Worm (Caenorhabditis elegans) whole organism, L4 larva: ENCODE measurements around the gene F49C12.9.

ENCODE experiments used
- Y105C5A.15 ChIP-seq: fragments of 200-800 bp; sonication (Bioruptor generic); IDR thresholded peaks from 2 replicates; pipeline ENCODE4 v1.3.6; 2022; ENCODE audit warnings: missing genetic modification characterization, missing compliant biosample characterization
- Y48G9A.11 ChIP-seq: fragments of 200-800 bp; sonication (Bioruptor generic); IDR thresholded peaks from 2 replicates; pipeline ENCODE4 v1.3.6; 2022; ENCODE audit warnings: missing genetic modification reagents, missing genetic modification characterization, missing compliant biosample characterization
- Y5F2A.4 ChIP-seq: fragments of 200-800 bp; sonication (Bioruptor generic); optimal IDR thresholded peaks from 2 replicates; lab custom pipeline; 2018; ENCODE audit warnings: mild to moderate bottlenecking, missing genetic modification characterization, missing compliant biosample characterization
- Y75B8A.6 ChIP-seq: fragments of 200-800 bp; sonication (Bioruptor generic); IDR thresholded peaks from 2 replicates; pipeline ENCODE4 v1.3.6; 2022; ENCODE audit warnings: missing genetic modification reagents, missing genetic modification characterization, missing compliant biosample characterization
- aha-1 ChIP-seq: fragments of 150-350 bp; peaks from one replicate; lab custom pipeline; 2014; ENCODE audit warnings: missing biosample characterization, missing genetic modification characterization
- aly-2 ChIP-seq: sonication (generic microtip); optimal IDR thresholded peaks from 2 replicates; lab custom pipeline; 2018; ENCODE audit warnings: missing biosample characterization, missing genetic modification characterization
- ama-1 ChIP-seq: fragments of 150-350 bp; optimal IDR thresholded peaks from 2 replicates; lab custom pipeline; 2014; ENCODE audit warnings: inconsistent platforms, mixed read lengths
- arid-1 ChIP-seq: fragments of 200-800 bp; sonication (Bioruptor generic); conservative IDR thresholded peaks from 2 replicates; pipeline ENCODE4 v1.3.6; 2022; ENCODE audit warnings: missing genetic modification reagents, missing genetic modification characterization, missing compliant biosample characterization
- attf-4 ChIP-seq: sonication (generic microtip); optimal IDR thresholded peaks from 3 replicates; lab custom pipeline; 2017; ENCODE audit warnings: missing biosample characterization, missing genetic modification characterization
- ceh-28 ChIP-seq: fragments of 150-350 bp; optimal IDR thresholded peaks from 2 replicates; lab custom pipeline; 2014; ENCODE audit warnings: missing biosample characterization, missing genetic modification reagents, missing genetic modification characterization
- ceh-62 ChIP-seq: sonication (generic microtip); optimal IDR thresholded peaks from 2 replicates; lab custom pipeline; 2017; ENCODE audit warnings: missing biosample characterization, missing genetic modification characterization
- daf-16 ChIP-seq, 3 experiments: sonication (generic microtip); optimal IDR thresholded peaks; 2 replicates each; lab custom pipeline; 2016 to 2017; ENCODE audit warnings: missing genetic modification characterization in 3 of 3, missing genetic modification reagents in 3 of 3, mild to moderate bottlenecking in 2 of 3, missing compliant biosample characterization in 2 of 3, missing biosample characterization in 1 of 3, moderate library complexity in 1 of 3
- daf-19 ChIP-seq: fragments of 200-800 bp; sonication (Bioruptor generic); conservative IDR thresholded peaks from 2 replicates; pipeline ENCODE4 v1.3.6; 2022; ENCODE audit warnings: missing genetic modification characterization, missing compliant biosample characterization
- dve-1 ChIP-seq: sonication (generic microtip); optimal IDR thresholded peaks from 2 replicates; lab custom pipeline; 2017; ENCODE audit warnings: antibody characterized with exemption, mild to moderate bottlenecking, missing genetic modification characterization, missing compliant biosample characterization; ENCODE audit not compliant: insufficient read depth
- egl-43 ChIP-seq: fragments of 200-800 bp; sonication (Bioruptor generic); IDR thresholded peaks from 2 replicates; pipeline ENCODE4 v1.3.6; 2022; ENCODE audit warnings: missing genetic modification reagents, missing genetic modification characterization, missing compliant biosample characterization
- gei-8 ChIP-seq: fragments of 200-800 bp; sonication (Bioruptor generic); optimal IDR thresholded peaks from 2 replicates; lab custom pipeline; 2018; ENCODE audit warnings: mild to moderate bottlenecking, missing genetic modification characterization, missing compliant biosample characterization
- hif-1 ChIP-seq, 2 experiments: sonication (generic microtip); optimal IDR thresholded peaks; 2 replicates each; lab custom pipeline; 2016 to 2017; ENCODE audit warnings: missing compliant biosample characterization in 2 of 2, missing genetic modification characterization in 2 of 2, missing genetic modification reagents in 2 of 2, missing genotype in 2 of 2, mild to moderate bottlenecking in 1 of 2
- hlh-11 ChIP-seq: fragments of 200-800 bp; sonication (Bioruptor generic); optimal IDR thresholded peaks from 2 replicates; lab custom pipeline; 2018; ENCODE audit warnings: mild to moderate bottlenecking, missing genetic modification characterization, missing compliant biosample characterization
- lin-15B ChIP-seq: fragments of 150-350 bp; sonication (generic microtip); optimal IDR thresholded peaks from 3 replicates; lab custom pipeline; 2014; ENCODE audit warnings: missing biosample characterization, missing genetic modification characterization
- lin-38 ChIP-seq: fragments of 200-800 bp; sonication (Bioruptor generic); IDR thresholded peaks from 2 replicates; pipeline ENCODE4 v1.3.6; 2022; ENCODE audit warnings: missing genetic modification reagents, missing genetic modification characterization, missing compliant biosample characterization
- lin-39 ChIP-seq: fragments of 150-350 bp; optimal IDR thresholded peaks from 2 replicates; lab custom pipeline; 2014; ENCODE audit warnings: missing biosample characterization, missing genetic modification reagents, missing genetic modification characterization
- mes-2 ChIP-seq: sonication (generic microtip); optimal IDR thresholded peaks from 2 replicates; lab custom pipeline; 2016; ENCODE audit warnings: missing genotype, mild to moderate bottlenecking, missing genetic modification characterization, missing compliant biosample characterization; ENCODE audit not compliant: poor library complexity, severe bottlenecking
- nhr-111 ChIP-seq: fragments of 200-800 bp; sonication (Bioruptor generic); optimal IDR thresholded peaks from 2 replicates; lab custom pipeline; 2018; ENCODE audit warnings: mild to moderate bottlenecking, missing genetic modification characterization, missing compliant biosample characterization
- nhr-25 ChIP-seq: sonication (generic microtip); optimal IDR thresholded peaks from 2 replicates; lab custom pipeline; 2017; ENCODE audit warnings: missing genetic modification characterization, mild to moderate bottlenecking, missing compliant biosample characterization, antibody characterized with exemption, moderate library complexity, borderline replicate concordance; ENCODE audit not compliant: insufficient read depth
- nhr-41 ChIP-seq: fragments of 200-800 bp; sonication (Bioruptor generic); IDR thresholded peaks from 2 replicates; pipeline ENCODE4 v1.3.6; 2022; ENCODE audit warnings: missing genetic modification reagents, missing genetic modification characterization, missing compliant biosample characterization
- nhr-42 ChIP-seq: fragments of 200-800 bp; sonication (Bioruptor generic); IDR thresholded peaks from 2 replicates; pipeline ENCODE4 v1.3.6; 2022; ENCODE audit warnings: missing genetic modification characterization, missing compliant biosample characterization
- pqm-1 ChIP-seq: sonication (generic microtip); optimal IDR thresholded peaks from 2 replicates; lab custom pipeline; 2017; ENCODE audit warnings: missing biosample characterization, missing genetic modification characterization
- rbr-2 ChIP-seq: sonication (generic microtip); optimal IDR thresholded peaks from 2 replicates; lab custom pipeline; 2016; ENCODE audit warnings: missing genotype, missing genetic modification characterization, missing compliant biosample characterization
- sdz-12 ChIP-seq: fragments of 200-800 bp; sonication (Bioruptor generic); optimal IDR thresholded peaks from 2 replicates; lab custom pipeline; 2018; ENCODE audit warnings: mild to moderate bottlenecking, missing genetic modification characterization, missing compliant biosample characterization
- set-16 ChIP-seq: fragments of 200-800 bp; sonication (Bioruptor generic); IDR thresholded peaks from 2 replicates; pipeline ENCODE4 v1.3.6; 2022; ENCODE audit warnings: missing genetic modification reagents, missing genetic modification characterization, missing compliant biosample characterization
- snpc-4 ChIP-seq: fragments of 150-350 bp; optimal IDR thresholded peaks from 2 replicates; lab custom pipeline; 2014; ENCODE audit warnings: missing biosample characterization, missing genetic modification characterization
- tra-1 ChIP-seq: fragments of 200-800 bp; sonication (Bioruptor generic); IDR thresholded peaks from 2 replicates; pipeline ENCODE4 v1.3.6; 2022; ENCODE audit warnings: missing genetic modification reagents, missing genetic modification characterization, missing compliant biosample characterization
- unc-39 ChIP-seq: sonication (generic microtip); optimal IDR thresholded peaks from 2 replicates; lab custom pipeline; 2017; ENCODE audit warnings: missing biosample characterization, missing genetic modification characterization
- unc-62 ChIP-seq, 3 experiments: fragments of 150-350 bp in 1 of 3; sonication (generic microtip); optimal IDR thresholded peaks in 2 of 3; peaks in 1 of 3; 1 replicate in 1 of 3; 2 replicates in 2 of 3; lab custom pipeline; 2014 to 2017; ENCODE audit warnings: missing biosample characterization in 3 of 3, missing genetic modification characterization in 3 of 3, missing genetic modification reagents in 3 of 3, missing genotype in 1 of 3
- vab-7 ChIP-seq: fragments of 200-800 bp; sonication (Bioruptor generic); IDR thresholded peaks from 2 replicates; pipeline ENCODE4 v1.3.6; 2022; ENCODE audit warnings: missing genetic modification reagents, missing genetic modification characterization, missing compliant biosample characterization
- zfp-3 ChIP-seq: fragments of 200-800 bp; sonication (Bioruptor generic); conservative IDR thresholded peaks from 2 replicates; pipeline ENCODE4 v1.3.6; 2022; ENCODE audit warnings: missing genetic modification reagents, missing genetic modification characterization, missing compliant biosample characterization
- zip-2 ChIP-seq: fragments of 150-350 bp; optimal IDR thresholded peaks from 2 replicates; lab custom pipeline; 2014; ENCODE audit warnings: missing biosample characterization, missing genetic modification characterization

F49C12.9 gene

ce11 chrIV:9320023-9320422, 4.0 kb upstream of the F49C12.9 start:
- TF ChIP-seq Y75B8A.6 (GFP tag; lab: Robert Waterston, UW) (no peak), hif-1 (tag; optimal IDR thresholded peaks at IDR 0.05; lab: Kevin White, UChicago) (no peak), egl-43 (no peak), unc-62 (GFP tag; optimal IDR thresholded peaks at IDR 0.05 in 1 of 2; lab: Kevin White, UChicago) (peak in 1 of 2 experiments; percentile 51), unc-62 (tag; optimal IDR thresholded peaks at IDR 0.05; lab: Kevin White, UChicago) (no peak), set-16 (GFP tag; lab: Robert Waterston, UW) (no peak), rbr-2 (tag; lab: Kevin White, UChicago) (no peak), daf-19 (GFP tag; lab: Robert Waterston, UW) (no peak), pqm-1 (no peak), snpc-4 (tag; lab: Kevin White, UChicago) (no peak), aly-2 (tag; lab: Kevin White, UChicago) (no peak), tra-1 (GFP tag; lab: Robert Waterston, UW) (no peak), dve-1 (tag; lab: Kevin White, UChicago) (no peak), lin-15B (tag; lab: Kevin White, UChicago) (no peak), lin-39 (no peak), nhr-111 (no peak), gei-8 (GFP tag; lab: Kevin White, UChicago) (peak; percentile 30), nhr-25 (tag; lab: Kevin White, UChicago) (no peak), zfp-3 (no peak), Y48G9A.11 (GFP tag; lab: Robert Waterston, UW) (0 out of 2 replicates have a peak, but pooled peaks have one; percentile 30), Y105C5A.15 (GFP tag; lab: Robert Waterston, UW) (0 out of 2 replicates have a peak, but pooled peaks have one; percentile 40), zip-2 (tag; lab: Kevin White, UChicago) (no peak), ama-1 (lab: Kevin White, UChicago) (peak; percentile 31), sdz-12 (GFP tag; lab: Kevin White, UChicago) (no peak), daf-16 (GFP tag; optimal IDR thresholded peaks at IDR 0.05; lab: Kevin White, UChicago) (no peak), daf-16 (tag; optimal IDR thresholded peaks at IDR 0.05; lab: Kevin White, UChicago) (peak; percentile 18), vab-7 (GFP tag; lab: Robert Waterston, UW) (no peak), Y5F2A.4 (GFP tag; lab: Kevin White, UChicago) (no peak), unc-39 (tag; lab: Kevin White, UChicago) (no peak), attf-4 (tag; lab: Kevin White, UChicago) (no peak), arid-1 (GFP tag; lab: Robert Waterston, UW) (0 out of 2 replicates have a peak, but pooled peaks have one; percentile 41), ceh-28 (tag; lab: Kevin White, UChicago) (no peak)
- TF ChIP-seq, all 104 proteins: peak for 7

- TF ChIP-seq nhr-41, result no peak
- no peak for TF ChIP-seq mes-2
- TF ChIP-seq nhr-42 (GFP tag; lab: Robert Waterston, UW), result no peak
- no peak for TF ChIP-seq hlh-11 (tag; lab: Kevin White, UChicago)
- no peak for TF ChIP-seq zfp-3
Observed at ce11 chrIV:9319080-9319479, 3.1 kb upstream of the F49C12.9 start, which contains the start of the genes F49C12.11 and nemt-1. Gene F49C12.11 (plus strand): TSS chrIV:9319380. Gene nemt-1 (minus strand): TSS chrIV:9319439.

- TF ChIP-seq aha-1 (tag; lab: Kevin White, UChicago), result peak; percentile 75
- TF ChIP-seq unc-39 (tag; lab: Kevin White, UChicago), result no peak
- TF ChIP-seq lin-38 (GFP tag; lab: Robert Waterston, UW), result peak; percentile 55
- no peak for TF ChIP-seq set-16 (GFP tag; lab: Robert Waterston, UW)
- TF ChIP-seq ceh-62 (tag; lab: Kevin White, UChicago), result no peak
Observed at ce11 chrIV:9318147-9318546, 2.1 kb upstream of the F49C12.9 start.
